Worm (Caenorhabditis elegans) whole organism, dauer: Measurements from ENCODE around the gene C05C8.7.

Experiments
- unc-62 ChIP-seq: sonication (generic microtip); optimal IDR thresholded peaks from 2 replicates; lab custom pipeline; 2017; ENCODE audit warnings: missing biosample characterization, missing genetic modification reagents, missing genetic modification characterization

The C05C8.7 gene

DNA sequence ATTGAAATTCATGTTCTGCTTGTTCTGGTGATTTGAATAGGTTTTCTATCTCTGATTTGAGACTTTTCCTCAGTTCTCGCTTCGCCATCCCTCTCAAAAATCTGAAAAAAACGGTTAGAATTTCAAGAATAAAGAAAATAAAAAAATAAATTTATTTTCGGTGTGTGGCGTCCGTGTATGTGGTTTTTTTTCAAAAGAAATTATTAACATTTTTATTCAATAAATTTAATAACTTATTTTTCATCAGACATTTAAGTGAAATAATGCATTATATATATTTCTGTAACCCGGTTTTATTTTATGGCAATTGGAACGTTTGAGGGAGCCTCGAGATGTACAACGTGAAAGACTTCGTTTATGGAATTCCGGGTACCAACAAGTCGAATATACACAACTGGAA is 12.1 kb downstream of the C05C8.7 start, which contains the start of gene C05C8.5:
C05C8.5 (minus strand) TSS at position 101 of the 400 bp plus-strand sequence.
- TF ChIP-seq unc-62 (GFP tag; lab: Kevin White, UChicago): no peak

DNA sequence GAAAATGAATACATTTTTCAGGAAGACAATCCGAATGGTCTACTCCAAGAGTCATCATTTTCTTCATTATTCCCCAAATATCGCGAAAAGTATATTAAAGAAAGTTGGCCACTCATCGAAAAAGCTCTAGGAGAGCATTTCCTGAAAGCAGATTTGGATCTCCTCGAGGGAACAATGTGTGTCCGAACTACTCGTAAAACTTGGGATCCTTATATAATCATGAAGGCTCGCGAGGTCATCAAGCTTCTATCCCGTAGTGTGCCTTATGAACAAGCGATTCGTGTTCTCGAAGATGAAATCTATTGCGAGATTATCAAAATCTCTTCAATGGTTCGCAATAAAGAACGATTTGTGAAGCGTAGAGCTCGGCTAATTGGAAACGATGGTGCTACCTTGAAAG is 15.3 kb downstream of the C05C8.7 start:
- TF ChIP-seq unc-62 (GFP tag; lab: Kevin White, UChicago): no peak

DNA sequence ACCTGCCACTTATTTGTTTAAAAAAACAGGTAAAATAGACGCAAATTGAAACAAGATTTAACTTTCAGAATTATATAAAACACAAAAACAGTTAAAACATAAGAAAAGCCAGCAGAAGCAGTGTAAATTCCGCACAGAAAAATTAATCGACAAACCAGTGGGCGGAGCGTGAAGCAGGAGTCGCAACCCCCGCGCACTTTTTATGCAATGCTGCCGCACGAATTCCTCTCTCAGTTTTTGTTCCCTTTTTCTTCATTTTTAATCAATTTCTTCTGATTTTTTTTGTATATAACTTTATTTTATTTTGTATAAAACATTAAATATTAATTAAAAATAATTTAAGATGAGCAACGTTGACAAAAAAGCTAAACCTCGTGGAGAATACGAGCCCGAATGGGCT is 16.0 kb downstream of the C05C8.7 start, which contains the start of the genes gei-6 and krr-1:
gei-6 (minus strand) TSS at position 2 of the 400 bp plus-strand sequence.
krr-1 (plus strand) TSS at position 344 of the 400 bp plus-strand sequence.
- TF ChIP-seq unc-62 (GFP tag; lab: Kevin White, UChicago): no peak

DNA sequence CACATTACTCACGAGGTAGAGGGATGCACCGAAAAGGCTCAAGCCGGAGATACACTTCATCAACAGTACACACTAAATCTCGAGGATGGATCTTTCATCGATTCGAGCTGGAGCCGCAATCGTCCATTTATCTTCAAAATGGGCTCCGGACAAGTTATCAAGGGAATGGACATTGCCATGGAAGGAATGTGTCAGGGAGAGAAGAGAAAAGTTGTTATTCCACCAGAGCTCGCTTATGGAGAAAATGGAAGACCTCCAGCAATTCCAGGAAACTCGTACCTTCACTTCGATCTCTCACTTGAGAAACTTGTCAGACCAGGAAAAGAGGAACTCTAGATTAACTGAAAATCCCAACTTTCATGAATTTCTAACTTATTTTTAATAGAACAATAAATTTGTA is 21.0 kb downstream of the C05C8.7 start:
- TF ChIP-seq unc-62 (GFP tag; lab: Kevin White, UChicago): no peak

DNA sequence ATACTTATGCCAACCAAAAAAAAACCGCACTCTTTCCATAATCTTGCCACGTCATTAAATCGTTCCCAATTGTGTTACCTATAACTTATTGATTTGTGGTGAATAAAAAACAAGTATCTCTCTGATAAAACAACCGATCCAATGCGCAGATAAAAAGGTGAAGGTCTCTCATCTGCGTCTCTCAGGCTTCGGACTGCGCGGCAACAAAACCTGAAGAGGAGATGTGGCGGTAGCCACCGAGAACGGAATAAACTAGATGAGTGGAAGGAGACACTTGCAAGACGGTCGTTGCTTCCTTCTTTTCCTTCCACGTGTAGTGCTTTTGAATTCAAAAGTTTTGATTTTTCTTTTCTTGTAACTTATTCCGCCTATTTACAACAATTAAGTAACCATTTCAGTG is 21.9 kb downstream of the C05C8.7 start, which contains the start of gene fkb-3:
fkb-3 (plus strand) TSS at position 277 of the 400 bp plus-strand sequence.
- TF ChIP-seq unc-62 (GFP tag; lab: Kevin White, UChicago): no peak

DNA sequence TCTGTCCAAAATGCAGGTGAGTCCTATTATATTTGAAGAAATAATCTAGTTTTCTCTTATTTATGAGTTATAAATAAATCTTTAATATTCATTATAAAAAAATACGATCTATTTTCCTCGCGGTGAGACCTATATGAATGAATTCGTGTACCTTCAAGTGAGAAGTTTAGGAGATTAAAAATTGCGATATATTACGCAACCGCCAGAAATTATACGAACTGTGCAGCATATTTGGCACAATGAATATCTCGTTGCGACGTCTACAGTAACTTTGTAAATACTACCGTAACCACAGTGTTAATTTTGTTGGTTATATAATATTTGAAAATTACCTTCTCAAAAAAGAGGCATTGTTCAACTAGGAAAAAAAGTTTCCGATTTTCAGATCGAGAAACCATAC is 22.5 kb downstream of the C05C8.7 start:
- TF ChIP-seq unc-62 (GFP tag; lab: Kevin White, UChicago): no peak

DNA sequence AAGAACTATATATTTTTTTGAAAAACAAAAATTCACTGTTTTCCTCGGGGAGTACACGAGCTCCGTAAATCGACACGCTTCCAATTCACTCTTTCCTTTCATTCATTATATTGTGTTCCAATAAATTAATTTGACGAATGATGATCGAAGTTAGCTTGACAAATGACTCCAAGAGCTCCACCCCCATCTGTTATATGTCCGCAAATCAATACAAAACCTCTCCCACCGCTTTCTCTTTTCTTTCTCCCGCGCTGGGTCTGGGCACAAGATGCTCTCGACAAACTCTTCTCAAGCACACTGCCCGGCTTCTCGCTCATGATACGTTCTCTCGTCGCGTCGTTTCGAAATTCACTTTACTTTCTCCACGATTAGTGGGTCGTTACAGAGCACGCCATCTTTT is 22.9 kb downstream of the C05C8.7 start, which contains the start of gene C13F10.1:
C13F10.1 (plus strand) TSS at position 138 of the 400 bp plus-strand sequence.
- TF ChIP-seq unc-62 (GFP tag; lab: Kevin White, UChicago): no peak

DNA sequence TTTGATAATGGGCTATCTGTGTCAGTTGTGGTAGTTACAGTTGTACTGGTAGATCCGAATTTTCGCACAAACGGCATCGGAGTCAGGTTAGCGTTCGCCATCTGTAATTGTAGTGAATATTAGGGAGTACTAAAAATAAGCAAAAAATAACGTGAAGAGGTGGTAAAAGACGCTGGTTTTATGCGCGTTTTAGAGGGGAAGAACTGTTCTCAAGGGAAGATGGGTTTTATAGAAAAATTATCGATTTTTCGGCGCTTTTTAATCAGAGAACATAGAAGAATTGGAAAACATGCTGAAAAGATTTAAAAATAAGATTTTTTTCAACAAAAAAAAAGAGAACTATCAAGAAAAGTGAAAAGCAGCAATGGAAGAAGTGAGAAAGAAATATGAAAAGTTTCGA is 23.7 kb downstream of the C05C8.7 start, which contains the start of gene C13F10.7:
C13F10.7 (minus strand) TSS at position 101 of the 400 bp plus-strand sequence.
- TF ChIP-seq unc-62 (GFP tag; lab: Kevin White, UChicago): no peak

DNA sequence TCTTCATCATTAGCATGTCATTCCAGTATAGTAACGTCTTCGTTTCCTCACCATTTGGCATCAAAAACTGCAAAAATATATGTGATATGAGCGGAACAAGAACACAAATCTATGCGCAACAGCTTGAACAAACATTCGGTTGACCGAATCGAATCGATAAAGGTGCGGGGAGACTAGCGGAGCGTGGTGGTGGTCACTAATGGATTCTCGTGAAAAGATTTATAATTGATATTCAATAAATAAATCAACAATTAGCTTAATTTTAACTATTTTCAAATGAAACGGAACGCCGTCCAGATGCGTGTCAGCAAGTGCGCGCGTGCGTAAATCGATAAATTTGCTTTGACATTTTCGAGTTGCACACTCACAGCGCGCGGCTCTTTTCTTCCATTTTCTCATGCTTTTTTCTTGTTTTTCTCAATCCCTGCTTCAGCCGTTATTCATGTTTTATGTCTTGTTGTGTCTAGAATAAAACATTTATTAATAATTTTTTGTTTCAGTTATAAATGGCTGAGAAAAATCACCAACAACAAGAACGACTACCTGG is 25.8 kb downstream of the C05C8.7 start, which contains the start of the genes C13F10.8, C13F10.6 and kxd-1:
C13F10.8 (minus strand) TSS at position 51 of the 547 bp plus-strand sequence.
C13F10.6 (minus strand) TSS at position 67 of the 547 bp plus-strand sequence.
kxd-1 (plus strand) TSS at position 497 of the 547 bp plus-strand sequence.
- TF ChIP-seq unc-62 (GFP tag; lab: Kevin White, UChicago): no peak

DNA sequence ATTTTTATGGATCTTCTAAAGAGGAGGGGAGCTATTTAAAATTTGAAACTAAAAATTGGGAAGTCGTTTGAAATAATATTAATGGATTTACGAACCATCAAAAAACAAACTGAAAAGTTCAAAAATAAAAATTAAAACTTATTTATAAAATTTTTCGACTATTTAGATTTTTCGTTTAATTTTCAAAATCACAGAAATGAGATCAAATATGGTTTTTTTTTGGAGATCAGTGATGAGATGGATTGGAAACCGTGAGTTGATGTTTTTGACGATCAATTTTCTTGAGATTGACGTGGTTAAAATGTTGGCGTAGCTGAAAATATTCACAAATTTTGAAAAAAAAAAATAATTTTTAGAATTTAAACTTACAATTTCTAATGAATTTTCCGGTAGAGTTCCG is 27.9 kb downstream of the C05C8.7 start, which contains the start of gene C13F10.5:
C13F10.5 (minus strand) TSS at position 101 of the 400 bp plus-strand sequence.
- no peak for TF ChIP-seq unc-62 (GFP tag; lab: Kevin White, UChicago)

DNA sequence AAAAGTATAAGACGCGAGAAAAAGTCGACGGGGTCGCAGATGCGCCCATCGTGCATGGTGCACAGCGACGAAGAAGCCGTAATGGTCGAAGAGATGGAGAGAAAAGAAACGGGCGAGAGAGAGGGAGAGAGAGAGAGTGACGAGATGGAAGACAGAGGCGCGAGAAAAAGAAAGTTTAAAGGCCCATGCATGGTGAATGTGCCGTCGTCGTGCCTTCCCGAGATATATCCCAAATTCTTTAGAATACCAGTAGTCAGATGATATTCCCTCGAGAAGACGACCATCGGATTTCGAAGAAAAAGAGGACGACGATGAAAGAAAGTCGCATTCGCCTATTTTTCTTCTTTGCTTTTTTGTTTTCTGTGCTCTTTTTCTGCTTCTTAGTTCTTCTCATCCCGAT is 30.8 kb downstream of the C05C8.7 start:
- TF ChIP-seq unc-62 (GFP tag; lab: Kevin White, UChicago): no peak

DNA sequence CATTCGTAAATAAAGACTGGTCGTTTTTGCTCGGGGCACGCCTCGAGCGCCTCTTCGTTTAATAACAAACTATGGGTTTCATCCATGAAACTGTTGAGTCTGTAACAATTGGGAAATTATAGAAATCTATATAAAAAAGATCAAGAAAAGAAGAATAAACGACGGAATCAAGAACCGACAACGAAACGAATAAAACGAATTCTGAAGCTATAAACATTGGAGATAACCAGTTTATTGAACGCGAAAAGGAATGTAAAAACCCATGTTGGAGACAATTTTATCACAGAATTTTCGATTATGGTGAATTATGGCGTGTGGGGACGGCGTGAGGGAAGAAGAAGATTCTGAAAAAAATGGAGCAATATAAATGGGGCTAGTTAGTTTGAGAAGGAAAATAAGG is 32.0 kb downstream of the C05C8.7 start, which contains the start of gene soap-1:
soap-1 (minus strand) TSS at position 101 of the 400 bp plus-strand sequence.
- TF ChIP-seq unc-62 (GFP tag; lab: Kevin White, UChicago): no peak

DNA sequence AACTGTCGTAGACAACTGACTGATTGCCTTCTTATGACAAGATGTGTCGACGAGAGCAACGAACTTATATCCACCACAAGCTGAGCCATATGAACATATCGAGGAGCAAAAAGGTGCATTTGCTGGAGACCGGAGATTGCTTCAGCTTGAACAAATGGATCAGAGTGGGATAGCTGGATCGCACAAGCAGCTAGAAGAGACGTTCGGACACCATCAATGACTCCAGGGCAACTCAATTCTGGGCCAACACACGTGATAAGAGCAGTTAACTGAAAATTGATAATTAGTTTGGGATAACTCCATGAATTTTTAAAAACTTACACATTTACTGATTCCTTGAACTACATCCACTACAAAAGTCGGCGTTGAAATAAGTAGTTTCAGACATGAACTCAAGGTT is 37.8 kb downstream of the C05C8.7 start:
- TF ChIP-seq unc-62 (GFP tag; lab: Kevin White, UChicago): no peak

DNA sequence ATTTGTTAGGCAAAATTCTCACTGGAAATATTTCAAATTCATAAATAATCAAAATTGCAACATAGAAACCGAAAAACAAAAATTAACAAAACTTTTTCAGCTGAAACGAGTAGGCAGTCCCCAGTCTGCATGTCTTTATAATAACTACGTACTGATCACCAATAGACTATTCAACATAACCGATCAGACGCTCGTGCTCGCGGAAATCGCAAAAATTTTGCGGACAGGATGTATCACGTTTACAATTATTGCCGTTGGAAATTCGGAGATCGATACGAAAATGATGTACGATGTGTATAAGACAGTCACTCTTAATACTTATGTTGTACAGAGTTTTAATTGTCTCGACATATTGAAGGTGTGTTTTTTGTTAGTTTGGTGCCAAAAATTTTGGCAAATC is 45.5 kb downstream of the C05C8.7 start:
- no peak for TF ChIP-seq unc-62 (GFP tag; lab: Kevin White, UChicago)

DNA sequence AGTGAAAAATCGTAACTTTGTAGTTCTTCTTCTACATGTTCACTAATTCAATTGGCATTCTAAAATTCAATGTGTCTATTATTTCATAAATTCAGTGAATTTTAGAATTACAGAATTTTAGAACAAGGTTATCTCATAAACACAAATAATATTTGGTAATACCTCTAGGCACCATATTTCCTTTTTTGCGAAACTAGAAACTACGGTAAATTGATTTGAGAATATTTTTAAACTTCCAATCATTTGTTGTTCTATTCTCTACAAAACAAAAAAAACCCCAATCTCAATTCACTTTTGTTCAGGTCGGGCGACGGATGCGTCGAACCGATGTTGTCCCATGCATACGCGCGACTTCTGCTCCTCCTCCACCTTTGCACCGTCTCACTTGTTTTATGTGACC is 46.9 kb downstream of the C05C8.7 start, which contains the start of gene F09G2.1:
F09G2.1 (plus strand) TSS at position 301 of the 400 bp plus-strand sequence.
- TF ChIP-seq unc-62 (GFP tag; lab: Kevin White, UChicago): no peak

DNA sequence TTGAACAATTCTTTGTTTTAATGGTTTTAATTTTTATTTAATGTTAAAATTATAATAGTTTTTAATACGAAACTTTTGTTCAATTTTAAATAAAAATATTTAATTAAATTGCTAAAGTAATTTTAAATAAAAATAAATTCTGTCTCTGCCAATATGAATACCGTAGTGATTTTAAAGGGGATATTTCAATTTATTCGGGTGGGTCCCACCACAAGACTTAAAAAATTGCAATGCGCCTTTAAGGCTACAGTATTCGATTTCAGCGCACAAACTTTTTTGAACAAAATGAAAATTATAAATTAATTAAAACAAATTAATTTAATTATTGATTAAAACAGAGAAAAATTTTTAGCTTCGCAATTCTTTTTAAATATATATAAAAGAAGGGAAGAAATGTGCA is 47.8 kb downstream of the C05C8.7 start:
- no peak for TF ChIP-seq unc-62 (GFP tag; lab: Kevin White, UChicago)

DNA sequence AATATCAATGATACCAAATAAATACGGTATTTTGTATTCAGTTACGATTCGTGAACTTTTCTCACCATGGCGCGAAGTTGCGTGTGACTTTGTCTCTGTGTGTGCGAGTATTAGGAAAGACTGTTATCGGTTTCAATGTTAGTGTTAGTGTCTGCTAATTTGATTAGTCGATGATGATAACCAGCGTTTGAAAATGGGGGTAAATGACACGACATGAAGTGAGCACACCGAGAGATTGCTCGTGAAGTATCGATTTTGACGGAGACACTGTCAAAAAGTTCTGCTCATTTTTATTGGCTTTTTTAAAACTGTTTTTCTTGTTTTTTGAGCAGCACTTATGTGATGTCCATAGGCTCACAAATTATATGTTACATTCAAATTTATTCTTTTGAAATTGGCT is 48.4 kb downstream of the C05C8.7 start:
- no peak for TF ChIP-seq unc-62 (GFP tag; lab: Kevin White, UChicago)
